Fruit fly (Drosophila melanogaster) whole organism, prepupa: ENCODE data around the gene CG13921.

Experiments
- CG15336 ChIP-seq: fragments of 200-800 bp; sonication (Bioruptor generic); IDR thresholded peaks from 2 replicates; pipeline ENCODE4 v1.3.6; 2022; ENCODE audit warnings: missing biosample characterization, missing genetic modification characterization
- CG34406 ChIP-seq: fragments of 200-800 bp; sonication (Bioruptor generic); optimal IDR thresholded peaks from 3 replicates; lab custom pipeline; 2016; ENCODE audit warnings: missing biosample characterization, missing genetic modification characterization
- CG3919 ChIP-seq: fragments of 200-800 bp; sonication (Bioruptor generic); optimal IDR thresholded peaks from 3 replicates; lab custom pipeline; 2016; ENCODE audit warnings: missing biosample characterization, missing genetic modification characterization
- CG6163 ChIP-seq: fragments of 200-800 bp; sonication (Bioruptor generic); IDR thresholded peaks from 3 replicates; pipeline ENCODE4 v1.3.6; 2022; ENCODE audit warnings: missing biosample characterization, missing genetic modification characterization
- CG6276 ChIP-seq: fragments of 200-800 bp; sonication (Bioruptor generic); optimal IDR thresholded peaks from 2 replicates; lab custom pipeline; 2017; ENCODE audit warnings: missing biosample characterization, mild to moderate bottlenecking, missing genetic modification characterization
- Lpt ChIP-seq: fragments of 200-800 bp; sonication (Bioruptor generic); optimal IDR thresholded peaks from 3 replicates; lab custom pipeline; 2016; ENCODE audit warnings: missing biosample characterization, missing genetic modification characterization
- Met ChIP-seq: fragments of 200-800 bp; sonication (Bioruptor generic); optimal IDR thresholded peaks from 3 replicates; lab custom pipeline; 2016; ENCODE audit warnings: missing biosample characterization, missing genetic modification characterization
- Sox15 ChIP-seq: fragments of 200-800 bp; sonication (Bioruptor generic); optimal IDR thresholded peaks from 3 replicates; lab custom pipeline; 2016; ENCODE audit warnings: missing biosample characterization, missing genetic modification characterization
- eg ChIP-seq: fragments of 200-800 bp; sonication (Bioruptor generic); IDR thresholded peaks from 3 replicates; pipeline ENCODE4 v1.3.6; 2022; ENCODE audit warnings: missing biosample characterization, missing genetic modification characterization

dm6 chr3L:1754935-1755334 lies 8.2 kb downstream of the CG13921 start:
- no peak for TF ChIP-seq CG6163 (GFP tag; lab: Robert Waterston, UW)
- no peak for TF ChIP-seq eg (GFP tag; lab: Robert Waterston, UW)
- TF ChIP-seq Met (GFP tag; lab: Kevin White, UChicago) = no peak
- TF ChIP-seq CG15336 = no peak
- no peak for TF ChIP-seq CG34406
- no peak for TF ChIP-seq Sox15 (GFP tag; lab: Kevin White, UChicago)
- no peak for TF ChIP-seq Lpt (GFP tag; lab: Kevin White, UChicago)
- TF ChIP-seq CG6276 = no peak
- TF ChIP-seq CG3919 (GFP tag; lab: Kevin White, UChicago) = no peak
